Fruit fly (Drosophila melanogaster) whole organism, embryonic: Measurements from ENCODE around the gene CG9393.

Experiments used
- BEAF-32 ChIP-seq: fragments of 200-800 bp; sonication (Bioruptor generic); optimal IDR thresholded peaks from 3 replicates; lab custom pipeline; 2017; ENCODE audit warnings: missing biosample characterization, missing genetic modification characterization, mild to moderate bottlenecking, moderate library complexity, missing genetic modification reagents
- CG10147 ChIP-seq: fragments of 200-800 bp; sonication (Bioruptor generic); optimal IDR thresholded peaks from 2 replicates; lab custom pipeline; 2019; ENCODE audit warnings: missing biosample characterization, mild to moderate bottlenecking, missing genetic modification characterization, moderate library complexity
- CG10565 ChIP-seq: fragments of 200-800 bp; sonication (Bioruptor generic); optimal IDR thresholded peaks from 3 replicates; lab custom pipeline; 2016; ENCODE audit warnings: missing biosample characterization, mild to moderate bottlenecking, missing genetic modification characterization
- CG1233 ChIP-seq: fragments of 200-800 bp; sonication (Bioruptor generic); optimal IDR thresholded peaks from 4 replicates; lab custom pipeline; 2018; ENCODE audit warnings: missing biosample characterization, mild to moderate bottlenecking, missing genetic modification characterization
- CG2116 ChIP-seq: fragments of 200-800 bp; sonication (Bioruptor generic); optimal IDR thresholded peaks from 3 replicates; lab custom pipeline; 2018; ENCODE audit warnings: missing biosample characterization, mild to moderate bottlenecking, missing genetic modification characterization
- CG30403 ChIP-seq: fragments of 200-800 bp; sonication (Bioruptor generic); optimal IDR thresholded peaks from 3 replicates; lab custom pipeline; 2016; ENCODE audit warnings: missing biosample characterization, missing genetic modification characterization
- CG34224 ChIP-seq: fragments of 200-800 bp; sonication (Bioruptor generic); IDR thresholded peaks from 3 replicates; pipeline ENCODE4 v1.3.6; 2022; ENCODE audit warnings: missing biosample characterization, missing genetic modification characterization; ENCODE audit not compliant: partially characterized antibody
- CG3847 ChIP-seq: fragments of 200-800 bp; sonication (Bioruptor generic); IDR thresholded peaks from 2 replicates; pipeline ENCODE4 v1.3.6; 2022; ENCODE audit warnings: missing biosample characterization, missing genetic modification characterization
- CG4360 ChIP-seq: fragments of 200-800 bp; sonication (Bioruptor generic); IDR thresholded peaks from 2 replicates; pipeline ENCODE4 v1.3.6; 2022; ENCODE audit warnings: missing biosample characterization, missing genetic modification characterization
- CG5180 ChIP-seq: fragments of 200-800 bp; sonication (Bioruptor generic); optimal IDR thresholded peaks from 3 replicates; lab custom pipeline; 2017; ENCODE audit warnings: missing biosample characterization, missing genetic modification characterization, mild to moderate bottlenecking, moderate library complexity, missing genetic modification reagents
- CG8089 ChIP-seq: fragments of 200-800 bp; sonication (Bioruptor generic); optimal IDR thresholded peaks from 3 replicates; lab custom pipeline; 2016; ENCODE audit warnings: missing biosample characterization, missing genetic modification characterization
- CG8290 ChIP-seq, 3 experiments: fragments of 200-800 bp; sonication (Bioruptor generic); optimal IDR thresholded peaks; 2 replicates each; lab custom pipeline; 2016 to 2019; ENCODE audit warnings: missing biosample characterization in 3 of 3, missing genetic modification characterization in 3 of 3, mild to moderate bottlenecking in 2 of 3, moderate library complexity in 1 of 3
- CG8924 ChIP-seq: fragments of 200-800 bp; optimal IDR thresholded peaks from 3 replicates; lab custom pipeline; 2019; ENCODE audit warnings: missing biosample characterization, mild to moderate bottlenecking, missing genetic modification characterization, moderate library complexity
- CG9876 ChIP-seq: fragments of 200-800 bp; sonication (Bioruptor generic); optimal IDR thresholded peaks from 2 replicates; lab custom pipeline; 2016; ENCODE audit warnings: missing biosample characterization, missing genetic modification characterization
- Chrac-16 ChIP-seq: fragments of 200-800 bp; sonication (Bioruptor generic); optimal IDR thresholded peaks from 3 replicates; lab custom pipeline; 2016; ENCODE audit warnings: missing biosample characterization, missing genetic modification characterization
- CoRest ChIP-seq: fragments of 200-800 bp; sonication (Bioruptor generic); optimal IDR thresholded peaks from 3 replicates; lab custom pipeline; 2018; ENCODE audit warnings: missing biosample characterization, mild to moderate bottlenecking, missing genetic modification characterization, moderate library complexity
- CrebB ChIP-seq: fragments of 200-800 bp; sonication (Bioruptor generic); optimal IDR thresholded peaks from 3 replicates; lab custom pipeline; 2018; ENCODE audit warnings: missing biosample characterization, mild to moderate bottlenecking, missing genetic modification characterization
- Fer3 ChIP-seq: fragments of 200-800 bp; sonication (Bioruptor generic); optimal IDR thresholded peaks from 2 replicates; lab custom pipeline; 2018; ENCODE audit warnings: missing biosample characterization, mild to moderate bottlenecking, missing genetic modification characterization, moderate library complexity
- Hmr ChIP-seq: fragments of 200-800 bp; sonication (Bioruptor generic); optimal IDR thresholded peaks from 3 replicates; lab custom pipeline; 2017; ENCODE audit warnings: mild to moderate bottlenecking, missing biosample characterization, missing genetic modification reagents, missing genetic modification characterization
- Hr51 ChIP-seq, 2 experiments: fragments of 200-800 bp; sonication (Bioruptor generic); optimal IDR thresholded peaks; 2 replicates in 1 of 2; 3 replicates in 1 of 2; lab custom pipeline; 2016 to 2018; ENCODE audit warnings: missing biosample characterization in 2 of 2, missing genetic modification characterization in 2 of 2, mild to moderate bottlenecking in 1 of 2, moderate library complexity in 1 of 2
- Lhr ChIP-seq: fragments of 200-800 bp; sonication (Bioruptor generic); optimal IDR thresholded peaks from 3 replicates; lab custom pipeline; 2017; ENCODE audit warnings: mild to moderate bottlenecking, missing biosample characterization, missing genetic modification reagents, missing genetic modification characterization
- Meics ChIP-seq: fragments of 200-800 bp; sonication (Bioruptor generic); optimal IDR thresholded peaks from 2 replicates; lab custom pipeline; 2017; ENCODE audit warnings: missing biosample characterization, mild to moderate bottlenecking, missing genetic modification characterization
- Mes4 ChIP-seq: fragments of 200-800 bp; sonication (Bioruptor generic); optimal IDR thresholded peaks from 2 replicates; lab custom pipeline; 2016; ENCODE audit warnings: missing biosample characterization, missing genetic modification characterization
- Myb ChIP-seq: fragments of 200-800 bp; sonication (Bioruptor generic); optimal IDR thresholded peaks from 2 replicates; lab custom pipeline; 2016; ENCODE audit warnings: missing biosample characterization, missing genetic modification characterization
- Ssrp ChIP-seq: fragments of 200-800 bp; sonication (Bioruptor generic); optimal IDR thresholded peaks from 2 replicates; lab custom pipeline; 2018; ENCODE audit warnings: missing biosample characterization, mild to moderate bottlenecking, missing genetic modification characterization, moderate library complexity
- al ChIP-seq: fragments of 200-800 bp; sonication (Bioruptor generic); IDR thresholded peaks from 2 replicates; pipeline ENCODE4 v1.3.6; 2022; ENCODE audit warnings: missing biosample characterization, missing genetic modification characterization
- cas ChIP-seq: fragments of 200-800 bp; sonication (Bioruptor generic); IDR thresholded peaks from 2 replicates; pipeline ENCODE4 v1.3.6; 2022; ENCODE audit warnings: missing biosample characterization, missing genetic modification characterization
- chif ChIP-seq, 2 experiments: fragments of 200-800 bp; sonication (Bioruptor generic); optimal IDR thresholded peaks; 3 replicates each; lab custom pipeline; 2016; ENCODE audit warnings: missing biosample characterization in 2 of 2, missing genetic modification characterization in 2 of 2
- dmrt11E ChIP-seq: fragments of 200-800 bp; sonication (Bioruptor generic); optimal IDR thresholded peaks from 3 replicates; lab custom pipeline; 2018; ENCODE audit warnings: missing biosample characterization, mild to moderate bottlenecking, missing genetic modification characterization, moderate library complexity
- emc ChIP-seq: fragments of 200-800 bp; sonication (Bioruptor generic); optimal IDR thresholded peaks from 2 replicates; lab custom pipeline; 2016; ENCODE audit warnings: missing biosample characterization, missing genetic modification characterization
- fd3F ChIP-seq: fragments of 200-800 bp; sonication (Bioruptor generic); optimal IDR thresholded peaks from 2 replicates; lab custom pipeline; 2018; ENCODE audit warnings: missing biosample characterization, mild to moderate bottlenecking, missing genetic modification characterization, moderate library complexity
- fd96Cb ChIP-seq: fragments of 200-800 bp; sonication (Bioruptor generic); optimal IDR thresholded peaks from 2 replicates; lab custom pipeline; 2018; ENCODE audit warnings: missing biosample characterization, mild to moderate bottlenecking, missing genetic modification characterization, moderate library complexity
- gcm2 ChIP-seq: fragments of 200-800 bp; sonication (Bioruptor generic); optimal IDR thresholded peaks from 2 replicates; lab custom pipeline; 2016; ENCODE audit warnings: missing biosample characterization, missing genetic modification characterization
- gem ChIP-seq: fragments of 200-800 bp; sonication (Bioruptor generic); optimal IDR thresholded peaks from 2 replicates; lab custom pipeline; 2019; ENCODE audit warnings: missing biosample characterization, mild to moderate bottlenecking, missing genetic modification characterization, moderate library complexity
- grau ChIP-seq: fragments of 200-800 bp; optimal IDR thresholded peaks from 3 replicates; lab custom pipeline; 2019; ENCODE audit warnings: missing biosample characterization, mild to moderate bottlenecking, missing genetic modification characterization, moderate library complexity
- nau ChIP-seq: fragments of 200-800 bp; sonication (Bioruptor generic); optimal IDR thresholded peaks from 3 replicates; lab custom pipeline; 2017; ENCODE audit warnings: missing biosample characterization, mild to moderate bottlenecking, missing genetic modification characterization, missing genetic modification reagents
- otp ChIP-seq: fragments of 200-800 bp; sonication (Bioruptor generic); IDR thresholded peaks from 3 replicates; pipeline ENCODE4, ENCODE4 v1.3.6; 2022; ENCODE audit warnings: missing biosample characterization, missing genetic modification characterization
- so ChIP-seq: fragments of 200-800 bp; sonication (Bioruptor generic); IDR thresholded peaks from 3 replicates; pipeline ENCODE4 v1.3.6; 2022; ENCODE audit warnings: missing biosample characterization, missing genetic modification characterization
- sqz ChIP-seq: fragments of 200-800 bp; sonication (Bioruptor generic); optimal IDR thresholded peaks from 3 replicates; lab custom pipeline; 2018; ENCODE audit warnings: missing biosample characterization, mild to moderate bottlenecking, missing genetic modification characterization
- tll ChIP-seq, 2 experiments: fragments of 200-800 bp in 1 of 2; fragments of >200 bp in 1 of 2; sonication (Bioruptor generic) in 1 of 2; optimal IDR thresholded peaks; 2 replicates each; lab custom pipeline; 2017 to 2019; ENCODE audit warnings: missing biosample characterization in 2 of 2, missing genetic modification characterization in 2 of 2, mild to moderate bottlenecking in 1 of 2, moderate library complexity in 1 of 2
- unpg ChIP-seq: fragments of 200-800 bp; sonication (Bioruptor generic); optimal IDR thresholded peaks from 3 replicates; lab custom pipeline; 2018; ENCODE audit warnings: missing biosample characterization, mild to moderate bottlenecking, missing genetic modification characterization, moderate library complexity
- wdn ChIP-seq: fragments of 200-800 bp; sonication (Bioruptor generic); IDR thresholded peaks from 2 replicates; pipeline ENCODE4 v1.3.6; 2022; ENCODE audit warnings: missing biosample characterization, missing genetic modification characterization

Gene CG9393

DNA sequence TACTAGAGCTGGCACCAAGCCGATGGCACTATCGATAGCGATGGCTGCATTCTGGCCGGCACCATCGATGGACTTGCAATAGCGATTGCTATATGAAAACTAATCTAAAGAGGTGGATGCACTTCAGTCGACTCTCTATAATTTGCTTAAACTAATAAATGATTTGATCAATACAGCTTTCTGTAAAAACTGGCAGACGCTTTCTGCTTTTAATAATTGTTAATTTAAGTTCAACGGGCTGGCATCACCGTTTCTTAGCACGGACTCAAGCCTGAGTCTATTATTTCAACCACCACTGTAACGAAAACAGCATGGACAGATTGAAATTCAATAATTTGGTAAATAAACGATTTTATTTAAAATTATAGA, 50.4 kb downstream of the CG9393 start, which contains the start of the genes Ras85D and Rlb1 (continued):
- TF ChIP-seq Mes4 (GFP tag; lab: Kevin White, UChicago) (peak; percentile 51), CG2116 (GFP tag; lab: Kevin White, UChicago) (peak; percentile 87), grau (tag; lab: Kevin White, UChicago) (peak; percentile 73), CG10565 (GFP tag; lab: Kevin White, UChicago) (peak; percentile 1), nau (GFP tag; lab: Kevin White, UChicago) (no peak), tll (GFP tag; optimal IDR thresholded peaks at IDR 0.05; lab: Kevin White, UChicago) (no peak), Fer3 (tag; lab: Kevin White, UChicago) (peak; percentile 76), otp (GFP tag; lab: Robert Waterston, UW) (no peak), Hr51 (GFP tag; optimal IDR thresholded peaks at IDR 0.05; lab: Kevin White, UChicago) (peak in 1 of 2 experiments; percentile 88), BEAF-32 (GFP tag; lab: Kevin White, UChicago) (peak; percentile 98), CG8089 (GFP tag; lab: Kevin White, UChicago) (peak; percentile 72), CG9876 (peak; percentile 79), CG30403 (GFP tag; lab: Kevin White, UChicago) (peak; percentile 88), fd96Cb (peak; percentile 21), al (GFP tag; lab: Robert Waterston, UW) (no peak), Myb (GFP tag; lab: Kevin White, UChicago) (peak; percentile 72), Meics (GFP tag; lab: Kevin White, UChicago) (peak; percentile 63), CG4360 (no peak), CoRest (tag; lab: Kevin White, UChicago) (peak; percentile 79), CrebB (tag; lab: Kevin White, UChicago) (peak; percentile 62), CG10147 (GFP tag; lab: Kevin White, UChicago) (peak; percentile 70), Chrac-16 (GFP tag; lab: Kevin White, UChicago) (peak; percentile 78), so (GFP tag; lab: Robert Waterston, UW) (no peak), CG8290 (GFP tag; optimal IDR thresholded peaks at IDR 0.05; lab: Kevin White, UChicago) (peak; percentile 70), CG8290 (tag; optimal IDR thresholded peaks at IDR 0.05; lab: Kevin White, UChicago) (peak in 1 of 2 experiments; percentile 62), CG1233 (GFP tag; lab: Kevin White, UChicago) (peak; percentile 61), CG34224 (GFP tag; lab: Robert Waterston, UW) (no peak), sqz (GFP tag; lab: Kevin White, UChicago) (no peak), CG3847 (no peak), CG5180 (no peak), CG8924 (tag; lab: Kevin White, UChicago) (peak; percentile 76), wdn (GFP tag; lab: Robert Waterston, UW) (no peak), cas (GFP tag; lab: Robert Waterston, UW) (no peak), fd3F (GFP tag; lab: Kevin White, UChicago) (peak; percentile 50), unpg (GFP tag; lab: Kevin White, UChicago) (peak; percentile 66), gcm2 (GFP tag; lab: Kevin White, UChicago) (peak; percentile 19), dmrt11E (tag; lab: Kevin White, UChicago) (peak; percentile 57), gem (tag; lab: Kevin White, UChicago) (peak; percentile 77), emc (GFP tag; lab: Kevin White, UChicago) (peak; percentile 37), Ssrp (tag; lab: Kevin White, UChicago) (peak; percentile 67), chif (GFP tag; optimal IDR thresholded peaks at IDR 0.05; lab: Kevin White, UChicago) (peak; percentile 72 to 74), Hmr (no peak), Lhr (GFP tag; lab: Kevin White, UChicago) (peak; percentile 69)
